Worm (Caenorhabditis elegans) whole organism, midembryonic: ENCODE measurements around the gene cutl-22.

Source experiments
- T22C8.4 ChIP-seq: fragments of 200-800 bp; sonication (Bioruptor generic); IDR thresholded peaks from 2 replicates; pipeline ENCODE4 v1.3.6; 2022; ENCODE audit warnings: missing genetic modification characterization, missing compliant biosample characterization
- cog-1 ChIP-seq: sonication (generic microtip); optimal IDR thresholded peaks from 2 replicates; lab custom pipeline; 2016; ENCODE audit warnings: missing genetic modification characterization, missing compliant biosample characterization
- flt-1 ChIP-seq: fragments of 200-800 bp; sonication (Bioruptor generic); IDR thresholded peaks from 2 replicates; pipeline ENCODE4 v1.3.6; 2022; ENCODE audit warnings: missing genetic modification characterization, missing compliant biosample characterization
- klf-2 ChIP-seq: fragments of 200-800 bp; sonication (Bioruptor generic); conservative IDR thresholded peaks from 2 replicates; pipeline ENCODE4 v1.3.6; 2022; ENCODE audit warnings: missing genetic modification reagents, missing genetic modification characterization, missing compliant biosample characterization
- med-1 ChIP-seq: sonication (generic microtip); optimal IDR thresholded peaks from 2 replicates; lab custom pipeline; 2017; ENCODE audit warnings: missing genetic modification characterization, mild to moderate bottlenecking, missing compliant biosample characterization, antibody characterized with exemption, missing genetic modification reagents; ENCODE audit not compliant: insufficient read depth
- ref-1 ChIP-seq: fragments of 200-800 bp; sonication (Bioruptor generic); conservative IDR thresholded peaks from 2 replicates; pipeline ENCODE4 v1.3.6; 2022; ENCODE audit warnings: missing genetic modification reagents, missing genetic modification characterization, missing compliant biosample characterization
- ztf-23 ChIP-seq: fragments of 200-800 bp; sonication (Bioruptor generic); IDR thresholded peaks from 2 replicates; pipeline ENCODE4 v1.3.6; 2022; ENCODE audit warnings: missing genetic modification reagents, missing genetic modification characterization, missing compliant biosample characterization
- ztf-29 ChIP-seq: fragments of 200-800 bp; sonication (Bioruptor generic); IDR thresholded peaks from 2 replicates; pipeline ENCODE4 v1.3.6; 2022; ENCODE audit warnings: missing genetic modification reagents, missing genetic modification characterization, missing compliant biosample characterization

- no peak for TF ChIP-seq cog-1 (tag; lab: Kevin White, UChicago)
- no peak for TF ChIP-seq flt-1 (GFP tag; lab: Robert Waterston, UW)
- TF ChIP-seq T22C8.4 (GFP tag; lab: Robert Waterston, UW), result no peak
- no peak for TF ChIP-seq med-1 (GFP tag; lab: Kevin White, UChicago)
- no peak for TF ChIP-seq ztf-23
- TF ChIP-seq ref-1, result no peak
- no peak for TF ChIP-seq ztf-29 (GFP tag; lab: Robert Waterston, UW)
- no peak for TF ChIP-seq klf-2
Measured at ce11 chrV:1179279-1179678, 37.7 kb downstream of the cutl-22 start, which contains the start of gene F25A2.1.
